Fruit fly (Drosophila melanogaster) whole organism, pupa: ENCODE data around the gene CG11626.

Experiments
- CG10348 ChIP-seq: fragments of 200-800 bp; sonication (Bioruptor generic); IDR thresholded peaks from 2 replicates; pipeline ENCODE4 v1.3.6; 2022; ENCODE audit warnings: missing biosample characterization, missing genetic modification characterization
- CG12605 ChIP-seq: fragments of 200-800 bp; sonication (Bioruptor generic); IDR thresholded peaks from 2 replicates; pipeline ENCODE4 v1.3.6; 2022; ENCODE audit warnings: missing biosample characterization, missing genetic modification characterization
- CG13204 ChIP-seq: fragments of 200-800 bp; sonication (Bioruptor generic); optimal IDR thresholded peaks from 2 replicates; lab custom pipeline; 2018; ENCODE audit warnings: missing biosample characterization, mild to moderate bottlenecking, missing genetic modification characterization, moderate library complexity
- CG14655 ChIP-seq: fragments of 200-800 bp; sonication (Bioruptor generic); optimal IDR thresholded peaks from 3 replicates; lab custom pipeline; 2017; ENCODE audit warnings: mild to moderate bottlenecking, missing biosample characterization, missing genetic modification reagents, missing genetic modification characterization
- CG15710 ChIP-seq: fragments of 200-800 bp; sonication (Bioruptor generic); optimal IDR thresholded peaks from 2 replicates; lab custom pipeline; 2018; ENCODE audit warnings: missing biosample characterization, mild to moderate bottlenecking, missing genetic modification characterization, moderate library complexity
- CG17806 ChIP-seq: fragments of 200-800 bp; sonication (Bioruptor generic); optimal IDR thresholded peaks from 2 replicates; lab custom pipeline; 2018; ENCODE audit warnings: missing biosample characterization, mild to moderate bottlenecking, missing genetic modification characterization, moderate library complexity
- CG32121 ChIP-seq: fragments of 200-800 bp; sonication (Bioruptor generic); IDR thresholded peaks from 2 replicates; pipeline ENCODE4 v1.3.6; 2022; ENCODE audit warnings: missing biosample characterization, missing genetic modification characterization
- CG34367 ChIP-seq: fragments of 200-800 bp; sonication (Bioruptor generic); optimal IDR thresholded peaks from 2 replicates; lab custom pipeline; 2018; ENCODE audit warnings: missing biosample characterization, mild to moderate bottlenecking, missing genetic modification characterization
- CG4496 ChIP-seq: fragments of 200-800 bp; sonication (Bioruptor generic); IDR thresholded peaks from 3 replicates; pipeline ENCODE4 v1.3.6; 2022; ENCODE audit warnings: missing biosample characterization, missing genetic modification characterization
- CG8159 ChIP-seq: fragments of 200-800 bp; sonication (Bioruptor generic); optimal IDR thresholded peaks from 3 replicates; lab custom pipeline; 2018; ENCODE audit warnings: missing biosample characterization, mild to moderate bottlenecking, missing genetic modification characterization, moderate library complexity
- CG8301 ChIP-seq: fragments of 200-800 bp; sonication (Bioruptor generic); optimal IDR thresholded peaks from 2 replicates; lab custom pipeline; 2018; ENCODE audit warnings: missing biosample characterization, mild to moderate bottlenecking, missing genetic modification characterization
- CG9948 ChIP-seq: fragments of 200-800 bp; sonication (Bioruptor generic); optimal IDR thresholded peaks from 2 replicates; lab custom pipeline; 2018; ENCODE audit warnings: missing biosample characterization, mild to moderate bottlenecking, missing genetic modification characterization, moderate library complexity
- D1 ChIP-seq: fragments of 200-800 bp; sonication (Bioruptor generic); optimal IDR thresholded peaks from 2 replicates; lab custom pipeline; 2018; ENCODE audit warnings: missing biosample characterization, mild to moderate bottlenecking, missing genetic modification characterization, moderate library complexity
- EcR ChIP-seq: fragments of 200-800 bp; sonication (Bioruptor generic); optimal IDR thresholded peaks from 3 replicates; lab custom pipeline; 2019; ENCODE audit warnings: missing biosample characterization, missing genetic modification characterization, mild to moderate bottlenecking, moderate library complexity, missing genetic modification reagents
- Ets98B ChIP-seq: fragments of 200-800 bp; sonication (Bioruptor generic); IDR thresholded peaks from 2 replicates; pipeline ENCODE4 v1.3.6; 2022; ENCODE audit warnings: missing biosample characterization, missing genetic modification characterization
- Pif1A ChIP-seq: fragments of 200-800 bp; sonication (Bioruptor generic); optimal IDR thresholded peaks from 3 replicates; lab custom pipeline; 2016; ENCODE audit warnings: missing biosample characterization, missing genetic modification characterization
- Pif1B ChIP-seq: fragments of 200-800 bp; sonication (Bioruptor generic); optimal IDR thresholded peaks from 3 replicates; lab custom pipeline; 2016; ENCODE audit warnings: missing biosample characterization, missing genetic modification characterization
- Snoo ChIP-seq: fragments of 200-800 bp; sonication (Bioruptor generic); optimal IDR thresholded peaks from 3 replicates; lab custom pipeline; 2017; ENCODE audit warnings: missing biosample characterization, mild to moderate bottlenecking, missing genetic modification characterization, inconsistent platforms
- fd96Ca ChIP-seq: fragments of 200-800 bp; sonication (Bioruptor generic); IDR thresholded peaks from 3 replicates; pipeline ENCODE4 v1.3.6; 2022; ENCODE audit warnings: missing biosample characterization, missing genetic modification characterization
- gl ChIP-seq: fragments of 200-800 bp; sonication (Bioruptor generic); optimal IDR thresholded peaks from 2 replicates; lab custom pipeline; 2018; ENCODE audit warnings: missing biosample characterization, mild to moderate bottlenecking, missing genetic modification characterization
- rn ChIP-seq: fragments of 200-800 bp; sonication (Bioruptor generic); IDR thresholded peaks from 2 replicates; pipeline ENCODE4 v1.3.6; 2022; ENCODE audit warnings: missing biosample characterization, missing genetic modification characterization

Gene CG11626

dm6 chr3R:19393060-19393459, 15.6 kb upstream of the CG11626 start, which contains the start of gene CG3739:
Gene CG3739, plus strand, starts transcription at chr3R:19393360.
- no peak for TF ChIP-seq fd96Ca (GFP tag; lab: Robert Waterston, UW)
- TF ChIP-seq CG4496 (GFP tag; lab: Robert Waterston, UW) = no peak
- TF ChIP-seq Ets98B (GFP tag; lab: Robert Waterston, UW) = no peak
- TF ChIP-seq CG15710 (tag; lab: Kevin White, UChicago) = no peak
- no peak for TF ChIP-seq CG14655 (GFP tag; lab: Kevin White, UChicago)
- no peak for TF ChIP-seq CG17806
- TF ChIP-seq, all 21 proteins: peak for 0

dm6 chr3R:19398467-19398866, 10.2 kb upstream of the CG11626 start, which contains the start of gene CG31244:
Gene CG31244, minus strand, starts transcription at chr3R:19398567.
- TF ChIP-seq D1 (tag; lab: Kevin White, UChicago) (no peak), CG8159 (tag; lab: Kevin White, UChicago) (no peak), gl (tag; lab: Kevin White, UChicago) (no peak), CG34367 (tag; lab: Kevin White, UChicago) (no peak), CG14655 (GFP tag; lab: Kevin White, UChicago) (no peak), rn (GFP tag; lab: Robert Waterston, UW) (no peak)

DNA sequence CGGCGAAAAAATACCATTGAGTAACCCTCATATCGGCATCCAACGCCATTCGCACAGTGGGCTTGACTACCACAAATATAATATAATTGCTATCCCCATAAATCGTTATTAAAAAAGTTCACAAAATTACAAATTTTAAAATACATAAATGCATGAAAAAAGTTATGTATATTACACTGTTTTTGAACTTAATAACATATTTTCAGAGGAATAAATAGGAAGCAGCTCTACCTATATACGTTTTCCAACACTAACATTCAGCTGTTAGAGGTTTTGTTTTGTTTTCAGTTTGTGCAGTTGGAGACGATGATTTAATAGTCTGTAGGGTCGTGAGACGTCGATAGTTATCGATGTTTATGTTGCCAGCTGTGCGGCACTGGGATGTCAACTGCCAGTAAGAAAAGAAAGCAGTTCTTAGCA, 5.6 kb upstream of the CG11626 start, which contains the start of the genes Ino80 and Aptx:
Gene Ino80 (minus strand): TSS at position 58 of the 420 bp plus-strand sequence.
Gene Aptx (plus strand): TSS at position 360 of the 420 bp plus-strand sequence.
- peak; percentile 84 for TF ChIP-seq Ets98B (GFP tag; lab: Robert Waterston, UW)
- TF ChIP-seq CG12605 = peak; percentile 72; the same call in 1 of the 2 replicates
- TF ChIP-seq EcR (GFP tag; lab: Kevin White, UChicago) = no peak
- peak; percentile 86 for TF ChIP-seq CG34367 (tag; lab: Kevin White, UChicago)
- peak; percentile 89 for TF ChIP-seq CG8301 (tag; lab: Kevin White, UChicago)
- TF ChIP-seq Snoo = peak; percentile 73
- TF ChIP-seq CG32121 (GFP tag; lab: Robert Waterston, UW) = peak; percentile 92
- TF ChIP-seq CG9948 (tag; lab: Kevin White, UChicago) = peak; percentile 89
- TF ChIP-seq CG13204 = no peak
- TF ChIP-seq D1 (tag; lab: Kevin White, UChicago) = peak; percentile 69
- peak; percentile 83 for TF ChIP-seq Pif1B (GFP tag; lab: Kevin White, UChicago)
- no peak for TF ChIP-seq Pif1A (GFP tag; lab: Kevin White, UChicago)
- peak; percentile 88 for TF ChIP-seq rn (GFP tag; lab: Robert Waterston, UW)
- no peak for TF ChIP-seq gl (tag; lab: Kevin White, UChicago)
- TF ChIP-seq fd96Ca (GFP tag; lab: Robert Waterston, UW) = peak; percentile 82; the same call in 2 of the 3 replicates
- peak; percentile 90 for TF ChIP-seq CG15710 (tag; lab: Kevin White, UChicago)
- peak; percentile 91 for TF ChIP-seq CG8159 (tag; lab: Kevin White, UChicago)
- TF ChIP-seq CG14655 (GFP tag; lab: Kevin White, UChicago) = peak; percentile 89
- TF ChIP-seq CG4496 (GFP tag; lab: Robert Waterston, UW) = peak; percentile 94
- TF ChIP-seq CG10348 (GFP tag; lab: Robert Waterston, UW) = peak; percentile 66
- TF ChIP-seq CG17806 = peak; percentile 90
- TF ChIP-seq, all 21 proteins: peak for 17

DNA sequence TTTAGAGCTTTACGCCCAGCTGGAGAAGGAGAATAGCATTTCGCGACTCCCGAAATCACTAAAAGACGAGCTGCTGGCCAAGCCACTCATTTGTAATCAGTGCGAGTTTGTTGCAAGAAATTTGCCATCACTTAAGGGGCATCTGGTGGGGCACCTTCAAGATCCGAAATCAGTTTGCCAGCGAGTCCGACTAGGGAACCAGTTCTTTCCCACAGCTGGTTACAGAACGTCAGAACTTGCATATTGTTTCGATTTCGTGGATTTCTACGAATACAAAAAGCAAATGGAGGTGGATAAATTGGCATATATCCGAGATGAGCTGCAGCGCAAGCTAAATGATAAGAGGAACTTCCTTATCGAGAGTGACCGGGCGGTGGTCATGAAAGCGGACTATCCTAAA, 4.4 kb upstream of the CG11626 start:
- no peak for TF ChIP-seq CG8159 (tag; lab: Kevin White, UChicago)
- no peak for TF ChIP-seq CG10348 (GFP tag; lab: Robert Waterston, UW)
- no peak for TF ChIP-seq CG9948 (tag; lab: Kevin White, UChicago)
- TF ChIP-seq Pif1A (GFP tag; lab: Kevin White, UChicago) = no peak
- no peak for TF ChIP-seq Pif1B (GFP tag; lab: Kevin White, UChicago)
- no peak for TF ChIP-seq EcR (GFP tag; lab: Kevin White, UChicago)
- TF ChIP-seq Ets98B (GFP tag; lab: Robert Waterston, UW) = no peak
- TF ChIP-seq gl (tag; lab: Kevin White, UChicago) = no peak
- no peak for TF ChIP-seq Snoo
- TF ChIP-seq CG8301 (tag; lab: Kevin White, UChicago) = no peak
- TF ChIP-seq CG14655 (GFP tag; lab: Kevin White, UChicago) = no peak
- no peak for TF ChIP-seq CG32121 (GFP tag; lab: Robert Waterston, UW)
- no peak for TF ChIP-seq CG15710 (tag; lab: Kevin White, UChicago)

DNA sequence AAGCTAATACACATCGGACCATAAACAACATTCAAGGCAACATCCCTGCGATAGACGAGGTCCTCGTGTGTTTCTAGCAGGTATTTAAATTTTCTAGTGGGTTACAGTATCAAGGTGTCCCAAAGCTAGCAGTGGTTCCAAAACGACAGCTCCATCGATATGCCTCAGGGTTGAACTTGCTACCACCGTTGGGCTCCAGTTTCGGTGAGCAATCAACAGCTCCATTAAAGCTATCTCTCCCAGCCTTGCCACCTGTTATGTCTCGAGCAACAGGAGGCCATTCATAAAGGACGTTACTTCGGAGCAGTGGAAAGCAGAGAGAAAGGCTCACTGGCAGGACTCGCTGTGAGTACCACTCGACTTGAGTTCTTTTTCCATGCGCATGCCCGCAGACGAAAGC, 1.8 kb upstream of the CG11626 start:
- TF ChIP-seq CG8159 (tag; lab: Kevin White, UChicago) (no peak), CG10348 (GFP tag; lab: Robert Waterston, UW) (no peak), CG12605 (peak; percentile 73)

- TF ChIP-seq EcR (GFP tag; lab: Kevin White, UChicago) (no peak), CG32121 (GFP tag; lab: Robert Waterston, UW) (no peak), D1 (tag; lab: Kevin White, UChicago) (no peak), CG15710 (tag; lab: Kevin White, UChicago) (no peak), CG34367 (tag; lab: Kevin White, UChicago) (no peak), Snoo (no peak), CG13204 (no peak), CG12605 (no peak), Ets98B (GFP tag; lab: Robert Waterston, UW) (no peak), CG8159 (tag; lab: Kevin White, UChicago) (no peak), Pif1B (GFP tag; lab: Kevin White, UChicago) (no peak), CG8301 (tag; lab: Kevin White, UChicago) (no peak), Pif1A (GFP tag; lab: Kevin White, UChicago) (no peak), CG9948 (tag; lab: Kevin White, UChicago) (no peak)
These were observed 2.7 kb downstream of the CG11626 start for dm6 chr3R:19411371-19411770.
